Worm (Caenorhabditis elegans) whole organism, early embryonic: ENCODE measurements around the gene str-47.

ENCODE experiments used
- B0310.2 ChIP-seq: sonication (generic microtip); optimal IDR thresholded peaks from 2 replicates; lab custom pipeline; 2016; ENCODE audit warnings: mild to moderate bottlenecking, missing genetic modification characterization, missing compliant biosample characterization
- F13C5.2 ChIP-seq: sonication (generic microtip); optimal IDR thresholded peaks from 2 replicates; lab custom pipeline; 2017; ENCODE audit warnings: mild to moderate bottlenecking, missing genetic modification characterization, inconsistent platforms, missing compliant biosample characterization
- aly-1 ChIP-seq: sonication (generic microtip); optimal IDR thresholded peaks from 2 replicates; lab custom pipeline; 2016; ENCODE audit warnings: missing genetic modification characterization, missing compliant biosample characterization
- ama-1 ChIP-seq: fragments of 150-350 bp; optimal IDR thresholded peaks from 2 replicates; lab custom pipeline; 2014
- ceh-13 ChIP-seq: fragments of 200-800 bp; sonication (Bioruptor generic); optimal IDR thresholded peaks from 2 replicates; lab custom pipeline; 2018; ENCODE audit warnings: mild to moderate bottlenecking, missing genetic modification characterization, missing compliant biosample characterization
- ceh-36 ChIP-seq: sonication (generic microtip); optimal IDR thresholded peaks from 2 replicates; lab custom pipeline; 2016; ENCODE audit warnings: missing genetic modification characterization, inconsistent platforms, missing compliant biosample characterization
- ets-7 ChIP-seq: sonication (generic microtip); optimal IDR thresholded peaks from 2 replicates; lab custom pipeline; 2016; ENCODE audit warnings: missing genotype, missing genetic modification characterization, missing compliant biosample characterization
- flt-1 ChIP-seq: fragments of 200-800 bp; sonication (Bioruptor generic); IDR thresholded peaks from 2 replicates; pipeline ENCODE4 v1.3.6; 2022; ENCODE audit warnings: missing genetic modification characterization, missing compliant biosample characterization
- hmbx-1 ChIP-seq: sonication (generic microtip); optimal IDR thresholded peaks from 2 replicates; lab custom pipeline; 2016; ENCODE audit warnings: mild to moderate bottlenecking, missing genetic modification characterization, missing compliant biosample characterization
- hmg-4 ChIP-seq: fragments of 200-800 bp; sonication (Bioruptor generic); optimal IDR thresholded peaks from 2 replicates; lab custom pipeline; 2018; ENCODE audit warnings: mild to moderate bottlenecking, missing genetic modification characterization, missing compliant biosample characterization
- hnd-1 ChIP-seq: sonication (generic microtip); optimal IDR thresholded peaks from 2 replicates; lab custom pipeline; 2016; ENCODE audit warnings: missing genetic modification characterization, missing compliant biosample characterization
- pes-1 ChIP-seq: fragments of 200-800 bp; sonication (Bioruptor generic); IDR thresholded peaks from 2 replicates; pipeline ENCODE4 v1.3.6; 2022; ENCODE audit warnings: missing genetic modification reagents, missing genetic modification characterization, missing compliant biosample characterization
- scrt-1 ChIP-seq: fragments of 200-800 bp; sonication (Bioruptor generic); IDR thresholded peaks from 2 replicates; pipeline ENCODE4 v1.3.6; 2022; ENCODE audit warnings: missing genetic modification characterization, missing compliant biosample characterization
- sea-1 ChIP-seq: fragments of 200-800 bp; sonication (Bioruptor generic); conservative IDR thresholded peaks from 2 replicates; pipeline ENCODE4 v1.3.6; 2022; ENCODE audit warnings: missing genetic modification characterization, missing compliant biosample characterization
- tbx-11 ChIP-seq: fragments of 200-800 bp; sonication (Bioruptor generic); IDR thresholded peaks from 2 replicates; pipeline ENCODE4 v1.3.6; 2022; ENCODE audit warnings: missing genetic modification characterization, missing compliant biosample characterization
- tbx-37 ChIP-seq: fragments of 200-800 bp; sonication (Bioruptor generic); conservative IDR thresholded peaks from 2 replicates; pipeline ENCODE4 v1.3.6; 2022; ENCODE audit warnings: missing genetic modification reagents, missing genetic modification characterization, missing compliant biosample characterization
- tra-4 ChIP-seq: sonication (generic microtip); optimal IDR thresholded peaks from 2 replicates; lab custom pipeline; 2017; ENCODE audit warnings: missing genetic modification characterization, missing compliant biosample characterization

The str-47 gene

DNA sequence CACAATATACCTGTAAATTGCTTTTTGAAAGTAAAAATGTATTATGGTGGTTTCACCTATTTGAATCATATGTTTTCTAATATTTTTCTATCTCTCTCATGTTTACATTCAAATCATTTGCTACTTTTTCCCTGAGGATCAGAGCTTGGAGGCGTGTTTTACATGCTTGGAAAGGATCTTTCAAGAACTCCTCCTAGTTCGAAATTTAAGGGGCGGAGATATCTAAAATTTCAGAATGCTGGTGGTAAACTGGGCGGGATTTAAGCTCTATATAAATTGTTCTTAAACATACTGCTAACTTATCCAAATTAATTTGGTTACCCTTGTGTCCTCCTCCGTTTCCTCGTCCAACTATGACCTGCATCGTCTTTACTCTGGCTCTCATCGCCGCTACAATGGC lies 22.4 kb downstream of the str-47 start, which contains the start of gene C12D5.5:
C12D5.5 (plus strand) TSS at position 301 of the 400 bp plus-strand sequence.
- TF ChIP-seq F13C5.2, result no peak
- no peak for TF ChIP-seq hnd-1 (tag; lab: Kevin White, UChicago)
- TF ChIP-seq scrt-1, result no peak
- no peak for TF ChIP-seq ama-1 (lab: Kevin White, UChicago)

- no peak for TF ChIP-seq tbx-37
Observed at ce11 chrV:7672258-7672657, 26.7 kb downstream of the str-47 start, which contains the start of gene C12D5.4. Gene C12D5.4, plus strand, starts transcription at chrV:7672558.

DNA sequence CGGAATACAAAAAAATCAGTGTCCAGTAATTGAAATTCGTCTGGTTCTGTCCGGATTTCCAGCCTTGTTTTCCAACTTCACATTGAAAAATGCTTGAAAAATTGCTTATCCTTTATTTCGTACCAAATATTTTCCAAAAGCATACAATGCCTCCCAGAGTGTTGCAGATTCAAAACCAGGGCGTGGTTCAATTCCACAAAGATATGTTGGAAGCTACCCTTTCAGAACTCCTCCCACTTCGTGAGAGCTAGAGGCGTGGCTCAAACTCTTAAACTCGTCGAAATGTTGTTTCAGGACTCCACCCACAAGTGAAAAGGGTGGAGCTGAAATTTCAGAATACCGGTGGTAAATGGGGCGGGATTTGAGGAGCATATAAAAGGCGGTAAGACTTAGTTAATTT lies 30.4 kb downstream of the str-47 start, which contains the start of gene C12D5.3:
C12D5.3 (plus strand) TSS at position 301 of the 400 bp plus-strand sequence.
- TF ChIP-seq ceh-13 (GFP tag; lab: Kevin White, UChicago) (no peak), hnd-1 (tag; lab: Kevin White, UChicago) (no peak), tbx-37 (no peak), F13C5.2 (no peak), aly-1 (no peak), hmbx-1 (no peak), ama-1 (lab: Kevin White, UChicago) (no peak), tbx-11 (GFP tag; lab: Robert Waterston, UW) (no peak), ets-7 (no peak), ceh-36 (tag; lab: Kevin White, UChicago) (no peak), sea-1 (no peak), flt-1 (GFP tag; lab: Robert Waterston, UW) (no peak), scrt-1 (no peak), B0310.2 (tag; lab: Kevin White, UChicago) (no peak), tra-4 (no peak), pes-1 (GFP tag; lab: Robert Waterston, UW) (no peak), hmg-4 (no peak)

ce11 chrV:7681388-7681787 lies 35.8 kb downstream of the str-47 start, which contains the start of gene cyp-33A1:
Gene cyp-33A1, minus strand, starts transcription at chrV:7681459.
- no peak for TF ChIP-seq B0310.2 (tag; lab: Kevin White, UChicago)
- TF ChIP-seq ceh-13 (GFP tag; lab: Kevin White, UChicago), result no peak
- no peak for TF ChIP-seq tbx-37
- no peak for TF ChIP-seq F13C5.2
- no peak for TF ChIP-seq ama-1 (lab: Kevin White, UChicago)
- TF ChIP-seq scrt-1, result no peak
- no peak for TF ChIP-seq pes-1 (GFP tag; lab: Robert Waterston, UW)
- no peak for TF ChIP-seq tbx-11 (GFP tag; lab: Robert Waterston, UW)
- TF ChIP-seq sea-1, result no peak
- no peak for TF ChIP-seq hmg-4
- no peak for TF ChIP-seq flt-1 (GFP tag; lab: Robert Waterston, UW)
- TF ChIP-seq hmbx-1, result no peak
- TF ChIP-seq aly-1, result no peak
- TF ChIP-seq ets-7, result no peak

ce11 chrV:7683907-7684655 lies 38.5 kb downstream of the str-47 start, which contains the start of gene sre-11:
Gene sre-11, minus strand, starts transcription at chrV:7683957.
- no peak for TF ChIP-seq scrt-1
- TF ChIP-seq B0310.2 (tag; lab: Kevin White, UChicago), result no peak

DNA sequence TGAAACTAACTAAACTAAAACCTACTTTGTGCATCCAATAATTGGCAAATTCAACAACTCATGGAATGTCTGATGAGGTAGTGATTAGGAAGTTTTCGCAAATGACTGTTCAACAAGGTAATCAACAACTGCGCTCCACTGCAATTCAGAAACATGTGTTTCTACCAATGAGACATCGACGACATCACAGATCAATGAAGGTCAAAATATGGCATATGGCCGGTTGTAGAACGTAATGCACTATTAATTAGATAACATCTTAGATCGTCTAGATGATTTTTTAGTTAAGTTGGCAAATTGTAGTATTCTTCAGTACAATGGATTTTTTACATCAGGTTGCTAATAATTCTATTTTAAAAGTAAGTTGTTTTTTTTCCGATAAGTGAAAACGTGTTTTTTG lies 40.6 kb downstream of the str-47 start, which contains the start of the genes nhr-94 and nhr-152:
nhr-94 (minus strand) TSS at position 147 of the 400 bp plus-strand sequence.
nhr-152 (plus strand) TSS at position 162 of the 400 bp plus-strand sequence.
- TF ChIP-seq tra-4 (no peak), sea-1 (no peak), ama-1 (lab: Kevin White, UChicago) (no peak), scrt-1 (no peak)

DNA sequence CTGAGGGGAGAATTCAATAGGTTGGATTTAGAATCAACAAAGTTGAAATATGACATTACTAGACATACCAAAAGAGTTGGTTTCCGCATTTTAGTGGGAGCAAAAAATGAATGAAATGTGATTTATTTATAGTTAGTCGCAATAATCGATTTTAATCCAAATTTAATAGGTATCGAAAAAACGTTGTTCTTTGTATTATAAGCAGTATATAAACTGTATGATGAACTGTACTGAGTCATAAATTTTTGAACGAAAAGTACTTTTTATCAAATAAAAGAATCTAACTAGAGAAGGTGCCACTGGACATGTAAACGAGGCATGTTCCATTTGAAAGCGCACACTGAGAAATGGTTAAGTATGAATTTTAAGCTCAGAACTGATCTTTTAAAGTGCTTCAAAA lies 44.3 kb downstream of the str-47 start, which contains the start of gene C12D5.9:
C12D5.9 (minus strand) TSS at position 101 of the 400 bp plus-strand sequence.
- TF ChIP-seq sea-1, result no peak

ce11 chrV:7690637-7691036 lies 45.1 kb downstream of the str-47 start:
- no peak for TF ChIP-seq hnd-1 (tag; lab: Kevin White, UChicago)

ce11 chrV:7693394-7693793 lies 47.8 kb downstream of the str-47 start, which contains the start of gene C12D5.10:
Gene C12D5.10, minus strand, starts transcription at chrV:7693494.
- TF ChIP-seq flt-1 (GFP tag; lab: Robert Waterston, UW), result no peak
